Worm (Caenorhabditis elegans) whole organism, midembryonic: ENCODE measurements around the gene glc-4.

ENCODE experiments used
- med-1 ChIP-seq: sonication (generic microtip); optimal IDR thresholded peaks from 2 replicates; lab custom pipeline; 2017; ENCODE audit warnings: missing genetic modification characterization, mild to moderate bottlenecking, missing compliant biosample characterization, antibody characterized with exemption, missing genetic modification reagents; ENCODE audit not compliant: insufficient read depth
- ztf-23 ChIP-seq: fragments of 200-800 bp; sonication (Bioruptor generic); IDR thresholded peaks from 2 replicates; pipeline ENCODE4 v1.3.6; 2022; ENCODE audit warnings: missing genetic modification reagents, missing genetic modification characterization, missing compliant biosample characterization
- ztf-29 ChIP-seq: fragments of 200-800 bp; sonication (Bioruptor generic); IDR thresholded peaks from 2 replicates; pipeline ENCODE4 v1.3.6; 2022; ENCODE audit warnings: missing genetic modification reagents, missing genetic modification characterization, missing compliant biosample characterization

DNA sequence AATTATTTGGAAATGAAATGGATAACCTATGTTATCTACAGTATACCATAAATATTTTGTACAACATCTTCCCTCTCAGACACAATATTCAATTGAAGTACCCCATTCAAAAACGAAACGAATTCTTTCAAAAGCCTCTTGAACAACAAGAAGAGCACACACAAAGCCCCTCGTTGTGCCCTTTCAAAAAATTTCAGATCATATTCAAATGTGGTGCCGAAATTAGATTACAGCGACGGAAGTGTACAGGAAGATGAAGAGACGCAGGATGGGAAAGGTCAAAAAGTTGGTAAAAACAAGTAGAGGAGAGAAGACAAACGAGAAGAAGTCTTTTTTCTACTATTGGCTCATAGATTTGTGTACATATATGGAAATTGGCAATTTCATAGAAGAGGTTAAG lies 1.4 kb upstream of the glc-4 start:
- TF ChIP-seq med-1 (GFP tag; lab: Kevin White, UChicago) (no peak), ztf-29 (GFP tag; lab: Robert Waterston, UW) (no peak), ztf-23 (no peak)
